Worm (Caenorhabditis elegans): ENCODE data around the gene Y43C5A.2.

DNA sequence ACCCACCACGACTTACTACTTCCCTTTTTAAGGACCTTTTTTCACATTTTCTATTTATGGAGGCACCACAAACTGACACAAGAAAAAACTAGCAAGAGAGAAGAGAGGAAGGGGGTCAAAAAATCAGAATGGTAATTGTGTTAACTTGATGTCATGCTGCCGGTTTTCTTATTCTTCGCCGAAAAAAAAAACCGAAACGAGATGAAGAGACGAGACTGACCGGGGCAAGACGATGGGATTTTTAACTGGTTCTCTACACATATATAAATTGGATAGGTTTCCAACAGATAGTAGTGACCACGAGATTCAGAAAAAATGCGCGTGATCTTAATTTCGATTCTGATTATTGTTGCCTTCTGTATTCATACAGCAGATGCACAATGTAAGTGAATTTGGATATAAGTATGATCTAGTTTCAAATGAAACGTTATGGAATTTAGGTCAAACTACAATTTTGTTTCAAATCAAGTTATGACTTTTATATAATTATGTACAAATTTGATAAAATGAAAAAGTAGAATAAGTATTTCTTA, 4.2 kb downstream of the Y43C5A.2 start, which contains the start of gene Y43C5A.3:
- no peak for TF ChIP-seq him-1 (tag; optimal IDR thresholded peaks at IDR 0.05)
- no peak for TF ChIP-seq dao-5 (tag; optimal IDR thresholded peaks at IDR 0.05)
- no peak for TF ChIP-seq W03F9.2 (tag; optimal IDR thresholded peaks at IDR 0.05)

Data from whole organism, L4/young adult.